Worm (Caenorhabditis elegans): ENCODE measurements around the gene F46G11.6.

DNA sequence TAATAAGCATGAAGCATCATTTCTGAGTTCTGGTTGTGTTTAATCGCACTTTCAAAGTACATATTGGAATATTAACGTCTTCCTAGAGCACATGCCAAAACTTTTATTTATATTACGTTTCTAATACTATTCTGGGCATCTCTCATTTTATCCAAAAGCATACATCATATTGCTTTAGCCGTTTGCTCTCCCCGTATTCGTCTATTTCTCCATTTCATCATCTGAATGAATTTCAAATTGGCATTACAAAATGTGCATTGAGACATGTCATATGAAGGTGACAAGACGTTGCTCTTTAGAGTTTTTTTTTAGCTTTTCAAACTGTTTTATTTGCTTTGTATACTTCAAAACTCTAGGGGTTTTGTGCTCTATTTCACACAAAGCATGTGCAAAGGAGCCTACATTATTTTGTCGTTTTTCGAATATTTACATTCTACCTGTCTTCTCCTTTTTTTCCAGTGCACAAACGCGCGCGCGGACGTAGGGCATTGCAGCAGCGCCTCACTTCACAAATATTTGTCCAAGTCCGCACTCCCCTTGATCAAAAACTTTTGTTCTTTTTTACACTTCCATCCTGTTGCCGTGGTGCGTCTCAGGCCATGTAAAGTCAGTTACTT, 13.6 kb upstream of the F46G11.6 start:
- TF ChIP-seq lin-11 (tag; optimal IDR thresholded peaks at IDR 0.05) (no peak), pha-4 (tag; optimal IDR thresholded peaks at IDR 0.05) (no peak), tbx-7 (tag; optimal IDR thresholded peaks at IDR 0.05) (no peak), ama-1 (optimal IDR thresholded peaks at IDR 0.05) (no peak), nhr-232 (tag; optimal IDR thresholded peaks at IDR 0.05) (no peak), pha-2 (tag; optimal IDR thresholded peaks at IDR 0.05) (no peak), ahr-1 (tag; optimal IDR thresholded peaks at IDR 0.05) (no peak), eyg-1 (tag; optimal IDR thresholded peaks at IDR 0.05) (no peak), sox-2 (GFP tag; IDR thresholded peaks at IDR 0.05) (no peak), elt-4 (tag; optimal IDR thresholded peaks at IDR 0.05) (no peak), rnt-1 (tag; optimal IDR thresholded peaks at IDR 0.05) (no peak), F13H6.1 (tag; optimal IDR thresholded peaks at IDR 0.05) (no peak), tbx-2 (tag; optimal IDR thresholded peaks at IDR 0.05) (no peak), elt-2 (tag; optimal IDR thresholded peaks at IDR 0.05) (no peak)
